Fruit fly (Drosophila melanogaster) whole organism, embryonic: ENCODE results near the gene CG31816.

Experiments
- CG1024 ChIP-seq: fragments of 200-800 bp; sonication (Bioruptor generic); IDR thresholded peaks from 2 replicates; pipeline ENCODE4 v1.3.6; 2022; ENCODE audit warnings: missing biosample characterization, missing genetic modification characterization
- CG10543 ChIP-seq: fragments of 200-800 bp; sonication (Bioruptor generic); optimal IDR thresholded peaks from 3 replicates; lab custom pipeline; 2017; ENCODE audit warnings: missing biosample characterization, mild to moderate bottlenecking, missing genetic modification characterization, moderate library complexity
- CG10979 ChIP-seq: fragments of 200-800 bp; sonication (Bioruptor generic); optimal IDR thresholded peaks from 2 replicates; lab custom pipeline; 2018; ENCODE audit warnings: missing biosample characterization, mild to moderate bottlenecking, missing genetic modification characterization, moderate library complexity
- CG11723 ChIP-seq: fragments of 200-800 bp; sonication (Bioruptor generic); optimal IDR thresholded peaks from 2 replicates; lab custom pipeline; 2017; ENCODE audit warnings: missing biosample characterization, mild to moderate bottlenecking, missing genetic modification characterization
- CG12769 ChIP-seq: fragments of 200-800 bp; sonication (Bioruptor generic); optimal IDR thresholded peaks from 2 replicates; lab custom pipeline; 2019; ENCODE audit warnings: missing biosample characterization, mild to moderate bottlenecking, missing genetic modification characterization, moderate library complexity
- CG15011 ChIP-seq: fragments of 200-800 bp; sonication (Bioruptor generic); optimal IDR thresholded peaks from 3 replicates; lab custom pipeline; 2018; ENCODE audit warnings: missing biosample characterization, mild to moderate bottlenecking, missing genetic modification characterization
- CG17802 ChIP-seq: fragments of 200-800 bp; sonication (Bioruptor generic); optimal IDR thresholded peaks from 2 replicates; lab custom pipeline; 2018; ENCODE audit warnings: missing biosample characterization, mild to moderate bottlenecking, missing genetic modification characterization, moderate library complexity
- CG18262 ChIP-seq: fragments of 200-800 bp; optimal IDR thresholded peaks from 3 replicates; lab custom pipeline; 2019; ENCODE audit warnings: missing biosample characterization, mild to moderate bottlenecking, missing genetic modification characterization, moderate library complexity
- CG18599 ChIP-seq: fragments of 200-800 bp; sonication (Bioruptor generic); optimal IDR thresholded peaks from 3 replicates; lab custom pipeline; 2017; ENCODE audit warnings: missing biosample characterization, missing genetic modification characterization, mild to moderate bottlenecking, moderate library complexity, missing genetic modification reagents
- CG2199 ChIP-seq: fragments of 200-800 bp; sonication (Bioruptor generic); IDR thresholded peaks from 3 replicates; pipeline ENCODE4 v1.3.6; 2022; ENCODE audit warnings: missing biosample characterization, missing genetic modification characterization
- CG2678 ChIP-seq: fragments of 200-800 bp; sonication (Bioruptor generic); optimal IDR thresholded peaks from 3 replicates; lab custom pipeline; 2019; ENCODE audit warnings: missing biosample characterization, mild to moderate bottlenecking, missing genetic modification characterization, moderate library complexity
- CG4360 ChIP-seq: fragments of 200-800 bp; sonication (Bioruptor generic); IDR thresholded peaks from 2 replicates; pipeline ENCODE4 v1.3.6; 2022; ENCODE audit warnings: missing biosample characterization, missing genetic modification characterization
- CG4424 ChIP-seq: fragments of 200-800 bp; sonication (Bioruptor generic); optimal IDR thresholded peaks from 3 replicates; lab custom pipeline; 2016; ENCODE audit warnings: missing biosample characterization, missing genetic modification characterization
- CG6175 ChIP-seq: fragments of 200-800 bp; sonication (Bioruptor generic); IDR thresholded peaks from 3 replicates; pipeline ENCODE4 v1.3.6; 2022; ENCODE audit warnings: missing biosample characterization, missing genetic modification characterization
- CG6272 ChIP-seq: fragments of 200-800 bp; sonication (Bioruptor generic); IDR thresholded peaks from 2 replicates; pipeline ENCODE4 v1.3.6; 2022; ENCODE audit warnings: missing biosample characterization, missing genetic modification characterization
- Gug ChIP-seq: fragments of 200-800 bp; sonication (Bioruptor generic); IDR thresholded peaks from 4 replicates; pipeline ENCODE4 v1.3.6; 2022; ENCODE audit warnings: missing biosample characterization, missing genetic modification characterization
- HLH4C ChIP-seq: fragments of 200-800 bp; sonication (Bioruptor generic); IDR thresholded peaks from 3 replicates; pipeline ENCODE4 v1.3.6; 2022; ENCODE audit warnings: missing biosample characterization, missing genetic modification characterization; ENCODE audit not compliant: partially characterized antibody
- Hr3 ChIP-seq: fragments of 200-800 bp; sonication (Bioruptor generic); optimal IDR thresholded peaks from 3 replicates; lab custom pipeline; 2016; ENCODE audit warnings: missing biosample characterization, missing genetic modification characterization
- Hsf ChIP-seq: fragments of 200-800 bp; sonication (Bioruptor generic); optimal IDR thresholded peaks from 3 replicates; lab custom pipeline; 2016; ENCODE audit warnings: missing biosample characterization, missing genetic modification characterization
- Mad ChIP-seq: fragments of 200-800 bp; sonication (Bioruptor generic); optimal IDR thresholded peaks from 2 replicates; lab custom pipeline; 2016; ENCODE audit warnings: missing biosample characterization, missing genetic modification characterization
- Med ChIP-seq: fragments of 200-800 bp; sonication (Bioruptor generic); peaks from one replicate; lab custom pipeline; 2016; ENCODE audit warnings: missing biosample characterization, missing genetic modification characterization, mild to moderate bottlenecking, inconsistent platforms, moderate library complexity
- Meics ChIP-seq: fragments of 200-800 bp; sonication (Bioruptor generic); optimal IDR thresholded peaks from 2 replicates; lab custom pipeline; 2017; ENCODE audit warnings: missing biosample characterization, mild to moderate bottlenecking, missing genetic modification characterization
- Pdp1 ChIP-seq, 2 experiments: fragments of 200-800 bp; sonication (Bioruptor generic); optimal IDR thresholded peaks; 3 replicates each; lab custom pipeline; 2016; ENCODE audit warnings: missing biosample characterization in 2 of 2, missing genetic modification characterization in 2 of 2, mild to moderate bottlenecking in 1 of 2, moderate library complexity in 1 of 2
- Ravus ChIP-seq: fragments of 200-800 bp; sonication (Bioruptor generic); IDR thresholded peaks from 2 replicates; pipeline ENCODE4 v1.3.6; 2022; ENCODE audit warnings: missing biosample characterization, missing genetic modification characterization
- Sox100B ChIP-seq: fragments of 200-800 bp; sonication (Bioruptor generic); optimal IDR thresholded peaks from 3 replicates; lab custom pipeline; 2018; ENCODE audit warnings: missing biosample characterization, mild to moderate bottlenecking, missing genetic modification characterization
- Xbp1 ChIP-seq: fragments of 200-800 bp; sonication (Bioruptor generic); optimal IDR thresholded peaks from 3 replicates; lab custom pipeline; 2016; ENCODE audit warnings: missing biosample characterization, mild to moderate bottlenecking, missing genetic modification characterization
- Xrp1 ChIP-seq: fragments of 200-800 bp; sonication (Bioruptor generic); IDR thresholded peaks from 2 replicates; pipeline ENCODE4 v1.3.6; 2022; ENCODE audit warnings: missing biosample characterization, missing genetic modification characterization
- abd-A ChIP-seq: fragments of 200-800 bp; sonication (Bioruptor generic); optimal IDR thresholded peaks from 3 replicates; lab custom pipeline; 2019; ENCODE audit warnings: missing biosample characterization, mild to moderate bottlenecking, missing genetic modification characterization, moderate library complexity
- aop ChIP-seq: fragments of 200-800 bp; sonication (Bioruptor generic); IDR thresholded peaks from 2 replicates; pipeline ENCODE4 v1.3.6; 2022; ENCODE audit warnings: missing biosample characterization, missing genetic modification characterization
- ara ChIP-seq: fragments of 200-800 bp; sonication (Bioruptor generic); IDR thresholded peaks from 2 replicates; pipeline ENCODE4 v1.3.6; 2022; ENCODE audit warnings: missing biosample characterization, missing genetic modification characterization
- az2 ChIP-seq: fragments of 200-800 bp; sonication (Bioruptor generic); optimal IDR thresholded peaks from 3 replicates; lab custom pipeline; 2016; ENCODE audit warnings: missing biosample characterization, missing genetic modification characterization
- chif ChIP-seq, 2 experiments: fragments of 200-800 bp; sonication (Bioruptor generic); optimal IDR thresholded peaks; 3 replicates each; lab custom pipeline; 2016; ENCODE audit warnings: missing biosample characterization in 2 of 2, missing genetic modification characterization in 2 of 2
- chinmo ChIP-seq: fragments of 200-800 bp; sonication (Bioruptor generic); IDR thresholded peaks from 4 replicates; pipeline ENCODE4 v1.3.6; 2022; ENCODE audit warnings: missing biosample characterization, missing genetic modification characterization; ENCODE audit not compliant: partially characterized antibody
- da ChIP-seq: fragments of 200-800 bp; sonication (Bioruptor generic); optimal IDR thresholded peaks from 2 replicates; lab custom pipeline; 2016; ENCODE audit warnings: missing biosample characterization, missing genetic modification characterization
- dmrt99B ChIP-seq: fragments of 200-800 bp; sonication (Bioruptor generic); optimal IDR thresholded peaks from 2 replicates; lab custom pipeline; 2018; ENCODE audit warnings: missing biosample characterization, mild to moderate bottlenecking, missing genetic modification characterization, moderate library complexity
- gem ChIP-seq: fragments of 200-800 bp; sonication (Bioruptor generic); optimal IDR thresholded peaks from 2 replicates; lab custom pipeline; 2019; ENCODE audit warnings: missing biosample characterization, mild to moderate bottlenecking, missing genetic modification characterization, moderate library complexity
- hth ChIP-seq: fragments of >200 bp; optimal IDR thresholded peaks from 2 replicates; lab custom pipeline; 2017; ENCODE audit warnings: inconsistent platforms
- lab ChIP-seq: fragments of 200-800 bp; sonication (Bioruptor generic); optimal IDR thresholded peaks from 3 replicates; lab custom pipeline; 2017; ENCODE audit warnings: missing biosample characterization, missing genetic modification characterization, mild to moderate bottlenecking, moderate library complexity, missing genetic modification reagents
- lilli ChIP-seq: fragments of 200-800 bp; sonication (Bioruptor generic); optimal IDR thresholded peaks from 3 replicates; lab custom pipeline; 2016; ENCODE audit warnings: missing biosample characterization, missing genetic modification characterization
- mirr ChIP-seq: fragments of 200-800 bp; sonication (Bioruptor generic); optimal IDR thresholded peaks from 3 replicates; lab custom pipeline; 2018; ENCODE audit warnings: missing biosample characterization, mild to moderate bottlenecking, missing genetic modification characterization
- pzg ChIP-seq: fragments of 200-800 bp; sonication (Bioruptor generic); optimal IDR thresholded peaks from 3 replicates; lab custom pipeline; 2018; ENCODE audit warnings: missing biosample characterization, mild to moderate bottlenecking, missing genetic modification characterization, moderate library complexity
- sd ChIP-seq: fragments of 200-800 bp; sonication (Bioruptor generic); optimal IDR thresholded peaks from 3 replicates; lab custom pipeline; 2018; ENCODE audit warnings: missing biosample characterization, mild to moderate bottlenecking, missing genetic modification characterization, moderate library complexity
- sob ChIP-seq: fragments of 200-800 bp; sonication (Bioruptor generic); IDR thresholded peaks from 2 replicates; pipeline ENCODE4 v1.3.6; 2022; ENCODE audit warnings: missing biosample characterization, missing genetic modification characterization
- stwl ChIP-seq: fragments of 200-800 bp; sonication (Bioruptor generic); optimal IDR thresholded peaks from 3 replicates; lab custom pipeline; 2018; ENCODE audit warnings: missing biosample characterization, mild to moderate bottlenecking, missing genetic modification characterization, moderate library complexity
- sug ChIP-seq: fragments of 200-800 bp; optimal IDR thresholded peaks from 2 replicates; lab custom pipeline; 2019; ENCODE audit warnings: missing biosample characterization, mild to moderate bottlenecking, missing genetic modification characterization, moderate library complexity
- twi ChIP-seq: fragments of 200-800 bp; optimal IDR thresholded peaks from 2 replicates; lab custom pipeline; 2019; ENCODE audit warnings: missing biosample characterization, mild to moderate bottlenecking, missing genetic modification characterization, moderate library complexity
- tx ChIP-seq: fragments of 200-800 bp; sonication (Bioruptor generic); optimal IDR thresholded peaks from 2 replicates; lab custom pipeline; 2016; ENCODE audit warnings: missing biosample characterization, missing genetic modification characterization
- vvl ChIP-seq: fragments of 200-800 bp; sonication (Bioruptor generic); IDR thresholded peaks from 2 replicates; pipeline ENCODE4 v1.3.6; 2022; ENCODE audit warnings: missing biosample characterization, missing genetic modification characterization
- wek ChIP-seq: fragments of 200-800 bp; sonication (Bioruptor generic); optimal IDR thresholded peaks from 3 replicates; lab custom pipeline; 2018; ENCODE audit warnings: missing biosample characterization, mild to moderate bottlenecking, missing genetic modification characterization, moderate library complexity
- yki ChIP-seq: fragments of >200 bp; optimal IDR thresholded peaks from 3 replicates; lab custom pipeline; 2018

CG31816 gene

dm6 chr2L:16498100-16498499 lies 44.2 kb upstream of the CG31816 start (continued):
- peak; percentile 45 for TF ChIP-seq Xbp1
- no peak for TF ChIP-seq hth (lab: Kevin White, UChicago)
- TF ChIP-seq da = no peak
- TF ChIP-seq Sox100B = peak; percentile 14
- 0 out of 2 replicates have a peak, but pooled peaks have one; percentile 27 for TF ChIP-seq CG6272 (GFP tag; lab: Robert Waterston, UW)
- peak; percentile 8 for TF ChIP-seq CG10979 (tag; lab: Kevin White, UChicago)
- TF ChIP-seq CG6175 = no peak
- peak; percentile 19 for TF ChIP-seq Hsf (GFP tag; lab: Kevin White, UChicago)
- TF ChIP-seq gem (tag; lab: Kevin White, UChicago) = peak; percentile 52
- peak; percentile 23 for TF ChIP-seq CG18262 (tag; lab: Kevin White, UChicago)
- no peak for TF ChIP-seq Hr3
- no peak for TF ChIP-seq aop
- peak; percentile 14 for TF ChIP-seq lab (GFP tag; lab: Kevin White, UChicago)
- TF ChIP-seq az2 (GFP tag; lab: Kevin White, UChicago) = peak; percentile 14
- TF ChIP-seq lilli = peak; percentile 7
- peak in 1 of 2 experiments; percentile 17 for TF ChIP-seq chif (GFP tag; optimal IDR thresholded peaks at IDR 0.05; lab: Kevin White, UChicago)
- no peak for TF ChIP-seq CG11723 (GFP tag; lab: Kevin White, UChicago)
- peak; percentile 66 for TF ChIP-seq Xrp1 (GFP tag; lab: Robert Waterston, UW)
- peak; percentile 38 for TF ChIP-seq CG4424
- no peak for TF ChIP-seq sug (tag; lab: Kevin White, UChicago)

dm6 chr2L:16499559-16499958 lies 42.8 kb upstream of the CG31816 start:
- TF ChIP-seq chinmo (0 out of 4 replicates have a peak, but pooled peaks have one; percentile 8), Med (GFP tag; lab: Kevin White, UChicago) (peak; percentile 45), CG1024 (GFP tag; lab: Robert Waterston, UW) (no peak), abd-A (tag; lab: Kevin White, UChicago) (peak; percentile 39), Meics (no peak), Xbp1 (peak; percentile 10), aop (no peak), mirr (GFP tag; lab: Kevin White, UChicago) (peak; percentile 55), dmrt99B (peak; percentile 14), yki (lab: Kevin White, UChicago) (no peak), sd (tag; lab: Kevin White, UChicago) (peak; percentile 1), CG12769 (tag; lab: Kevin White, UChicago) (no peak), vvl (GFP tag; lab: Robert Waterston, UW) (0 out of 2 replicates have a peak, but pooled peaks have one; percentile 30), twi (tag; lab: Kevin White, UChicago) (peak; percentile 69), wek (GFP tag; lab: Kevin White, UChicago) (peak; percentile 31), Pdp1 (GFP tag; optimal IDR thresholded peaks at IDR 0.05; lab: Kevin White, UChicago) (peak in 1 of 2 experiments; percentile 44), CG18599 (GFP tag; lab: Kevin White, UChicago) (peak; percentile 9)

- TF ChIP-seq Ravus (GFP tag; lab: Robert Waterston, UW) = peak; percentile 74
- TF ChIP-seq ara (GFP tag; lab: Robert Waterston, UW) = peak; percentile 97
- no peak for TF ChIP-seq HLH4C (GFP tag; lab: Robert Waterston, UW)
- peak; percentile 59 for TF ChIP-seq CG17802 (tag; lab: Kevin White, UChicago)
- peak; percentile 90 for TF ChIP-seq CG2678 (tag; lab: Kevin White, UChicago)
- TF ChIP-seq sob = peak; percentile 95
- TF ChIP-seq Mad (GFP tag; lab: Kevin White, UChicago) = peak; percentile 83
- TF ChIP-seq CG15011 = peak; percentile 66
- peak; percentile 94; the same call in 2 of the 3 replicates for TF ChIP-seq CG2199
- peak; percentile 27 for TF ChIP-seq stwl (tag; lab: Kevin White, UChicago)
- peak; percentile 83 for TF ChIP-seq Meics
- peak; percentile 84 for TF ChIP-seq CG10543 (GFP tag; lab: Kevin White, UChicago)
- no peak for TF ChIP-seq chinmo
- peak; percentile 6 for TF ChIP-seq pzg (GFP tag; lab: Kevin White, UChicago)
- peak; percentile 69 for TF ChIP-seq CG4360
- peak; percentile 90 for TF ChIP-seq Gug
- peak; percentile 40 for TF ChIP-seq tx (GFP tag; lab: Kevin White, UChicago)
Observed at dm6 chr2L:16500469-16500868, 41.9 kb upstream of the CG31816 start.
